Fruit fly (Drosophila melanogaster) Kc167 (cell line): ENCODE measurements around the gene CheB38c.

Source experiments
- Myc ChIP-seq: fragments of >200 bp; optimal IDR thresholded peaks from 2 replicates; lab custom pipeline; 2017; ENCODE audit warnings: missing external identifiers
- Sin3A ChIP-seq: fragments of >200 bp; optimal IDR thresholded peaks from 2 replicates; lab custom pipeline; 2018; ENCODE audit warnings: missing external identifiers
- h ChIP-seq: fragments of >200 bp; optimal IDR thresholded peaks from 3 replicates; lab custom pipeline; 2018; ENCODE audit warnings: missing external identifiers
- insv ChIP-seq: fragments of >200 bp; optimal IDR thresholded peaks from 3 replicates; lab custom pipeline; 2018; ENCODE audit warnings: missing external identifiers
- psq ChIP-seq: fragments of >200 bp; optimal IDR thresholded peaks from 2 replicates; lab custom pipeline; 2017; ENCODE audit warnings: missing external identifiers
- ttk ChIP-seq: sonication (Bioruptor generic); optimal IDR thresholded peaks from 2 replicates; lab custom pipeline; 2017; ENCODE audit warnings: missing external identifiers

CheB38c gene

dm6 chr2L:20840462-20841038 is 19.9 kb upstream of the CheB38c start, which contains the start of gene CG31676:
TSS of gene CG31676 (plus strand) at chr2L:20840750.
- no peak for TF ChIP-seq h (lab: Kevin White, UChicago)

DNA sequence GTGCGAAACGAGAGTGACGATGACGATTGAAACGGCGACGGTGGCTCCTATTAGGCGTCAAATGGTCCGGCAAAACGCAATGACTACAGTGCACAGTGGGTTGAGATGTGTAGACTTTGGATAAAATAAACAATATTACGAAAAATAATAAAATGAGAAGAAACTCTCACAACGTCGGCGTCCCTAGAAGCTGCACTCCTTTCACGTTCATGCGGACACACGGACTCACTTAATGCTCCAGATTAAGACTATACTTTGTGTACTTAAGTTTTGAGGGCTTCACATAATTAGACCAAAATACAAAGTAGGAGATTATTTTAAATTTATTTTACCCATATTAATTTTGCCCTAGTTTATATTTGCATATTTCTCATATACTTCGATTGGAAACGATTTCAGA is 19.3 kb upstream of the CheB38c start:
- TF ChIP-seq h (lab: Kevin White, UChicago) (no peak), insv (lab: Kevin White, UChicago) (no peak), psq (no peak), ttk (lab: Kevin White, UChicago) (no peak), Myc (no peak), Sin3A (no peak)

dm6 chr2L:20837885-20838284 is 17.2 kb upstream of the CheB38c start, which contains the start of gene Spn38F:
TSS of gene Spn38F (minus strand) at chr2L:20837985.
- no peak for TF ChIP-seq insv (lab: Kevin White, UChicago)
- TF ChIP-seq Sin3A: no peak
- TF ChIP-seq h (lab: Kevin White, UChicago): no peak
- TF ChIP-seq ttk (lab: Kevin White, UChicago): no peak
- TF ChIP-seq Myc: no peak
- TF ChIP-seq psq: no peak

- no peak for TF ChIP-seq ttk (lab: Kevin White, UChicago)
- TF ChIP-seq Myc: no peak
- TF ChIP-seq insv (lab: Kevin White, UChicago): no peak
- TF ChIP-seq psq: no peak
- no peak for TF ChIP-seq Sin3A
- TF ChIP-seq h (lab: Kevin White, UChicago): no peak
Measured at dm6 chr2L:20835501-20835900, 14.8 kb upstream of the CheB38c start, which contains the start of gene Oseg5. TSS of gene Oseg5 (minus strand) at chr2L:20835840.

DNA sequence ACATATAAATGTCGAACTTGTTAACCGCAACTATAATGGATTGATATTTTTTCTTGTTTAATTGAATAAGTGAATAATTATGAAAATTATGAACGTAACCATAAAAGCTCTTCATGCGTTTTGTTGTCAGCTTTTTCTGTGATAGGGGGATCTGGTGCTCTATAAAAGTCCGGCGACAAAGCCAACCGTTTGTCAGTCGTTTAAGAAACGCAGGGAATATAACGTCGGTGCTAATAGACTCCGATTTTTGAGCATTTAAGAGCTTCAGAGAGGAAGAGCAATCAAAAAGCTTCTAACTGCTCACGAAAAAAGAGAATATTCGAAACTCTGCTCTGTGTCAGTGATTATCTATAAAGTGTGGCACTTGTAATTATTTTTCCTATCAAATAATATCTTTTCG is 10.4 kb upstream of the CheB38c start, which contains the start of gene CG31674:
CG31674 (plus strand) TSS at position 203 of the 400 bp plus-strand sequence.
- TF ChIP-seq Myc (no peak), Sin3A (no peak), ttk (lab: Kevin White, UChicago) (no peak), h (lab: Kevin White, UChicago) (no peak), insv (lab: Kevin White, UChicago) (no peak)

DNA sequence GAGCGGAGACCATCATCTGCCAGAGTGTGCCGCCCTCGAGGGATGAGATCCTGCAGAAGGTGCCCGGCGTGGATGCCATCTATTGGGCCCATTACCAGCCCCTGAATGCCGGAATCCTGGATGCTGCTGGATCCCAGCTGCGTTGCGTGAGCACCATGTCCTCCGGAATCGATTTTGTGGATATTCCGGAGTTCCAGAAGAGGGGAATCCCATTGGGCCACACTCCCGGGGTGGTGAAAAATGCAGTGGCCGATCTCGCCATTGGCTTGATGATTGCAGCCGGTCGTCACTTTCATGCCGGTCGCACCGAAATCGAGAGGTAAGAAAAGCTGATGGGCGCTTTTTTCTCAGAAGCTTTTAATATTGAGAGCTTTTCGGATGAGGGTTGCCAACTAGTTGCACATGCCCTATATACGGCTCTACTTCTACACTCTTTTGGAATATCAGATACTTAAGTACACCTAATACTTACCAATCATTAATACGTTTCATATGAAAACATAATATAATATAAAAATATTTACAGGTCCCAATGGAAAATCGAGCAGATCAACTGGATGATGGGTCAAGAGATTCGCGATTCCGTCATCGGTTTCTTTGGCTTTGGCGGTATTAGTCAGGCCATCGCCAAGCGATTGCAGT is 9.2 kb upstream of the CheB38c start:
- no peak for TF ChIP-seq psq
- TF ChIP-seq Myc: no peak
- TF ChIP-seq insv (lab: Kevin White, UChicago): no peak
- TF ChIP-seq ttk (lab: Kevin White, UChicago): no peak

- TF ChIP-seq h (lab: Kevin White, UChicago) (no peak), ttk (lab: Kevin White, UChicago) (no peak), psq (no peak), Sin3A (no peak), insv (lab: Kevin White, UChicago) (no peak), Myc (no peak)
Measured at dm6 chr2L:20829309-20829708, 8.6 kb upstream of the CheB38c start, which contains the start of gene CG31673. TSS of gene CG31673 (plus strand) at chr2L:20829609.

- no peak for TF ChIP-seq insv (lab: Kevin White, UChicago)
- no peak for TF ChIP-seq psq
- TF ChIP-seq Myc: no peak
- TF ChIP-seq ttk (lab: Kevin White, UChicago): no peak
- TF ChIP-seq Sin3A: no peak
- TF ChIP-seq h (lab: Kevin White, UChicago): no peak
Measured at dm6 chr2L:20828701-20829100, 8.0 kb upstream of the CheB38c start.

dm6 chr2L:20827045-20827444 is 6.4 kb upstream of the CheB38c start:
- no peak for TF ChIP-seq h (lab: Kevin White, UChicago)
- TF ChIP-seq ttk (lab: Kevin White, UChicago): no peak
- TF ChIP-seq insv (lab: Kevin White, UChicago): no peak
- no peak for TF ChIP-seq Myc
- TF ChIP-seq psq: no peak
- no peak for TF ChIP-seq Sin3A

dm6 chr2L:20826226-20826625 is 5.6 kb upstream of the CheB38c start:
- no peak for TF ChIP-seq psq
- TF ChIP-seq Sin3A: no peak
- no peak for TF ChIP-seq Myc
- TF ChIP-seq insv (lab: Kevin White, UChicago): no peak
- TF ChIP-seq ttk (lab: Kevin White, UChicago): no peak
- TF ChIP-seq h (lab: Kevin White, UChicago): no peak

DNA sequence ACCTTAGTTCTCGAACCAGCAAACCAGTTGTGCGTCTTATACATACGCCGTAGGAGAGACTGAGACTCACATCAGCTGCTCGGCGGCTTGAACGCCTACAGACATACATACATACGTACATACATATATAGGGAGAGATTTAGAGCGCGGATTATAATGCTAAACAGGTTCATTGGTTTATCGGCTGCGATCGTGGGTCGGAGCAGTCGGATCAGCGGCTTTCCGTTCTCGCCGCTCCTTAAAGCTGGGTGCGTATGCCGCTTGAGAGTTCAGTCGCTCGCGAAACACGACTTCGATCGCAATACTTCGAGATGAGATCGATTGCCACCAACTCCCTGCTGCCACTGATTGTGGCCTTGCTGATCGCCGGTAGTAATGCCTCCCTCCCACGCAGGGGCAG is 4.6 kb upstream of the CheB38c start:
- TF ChIP-seq insv (lab: Kevin White, UChicago) (no peak), h (lab: Kevin White, UChicago) (no peak), Myc (no peak), ttk (lab: Kevin White, UChicago) (no peak), psq (no peak), Sin3A (no peak)

DNA sequence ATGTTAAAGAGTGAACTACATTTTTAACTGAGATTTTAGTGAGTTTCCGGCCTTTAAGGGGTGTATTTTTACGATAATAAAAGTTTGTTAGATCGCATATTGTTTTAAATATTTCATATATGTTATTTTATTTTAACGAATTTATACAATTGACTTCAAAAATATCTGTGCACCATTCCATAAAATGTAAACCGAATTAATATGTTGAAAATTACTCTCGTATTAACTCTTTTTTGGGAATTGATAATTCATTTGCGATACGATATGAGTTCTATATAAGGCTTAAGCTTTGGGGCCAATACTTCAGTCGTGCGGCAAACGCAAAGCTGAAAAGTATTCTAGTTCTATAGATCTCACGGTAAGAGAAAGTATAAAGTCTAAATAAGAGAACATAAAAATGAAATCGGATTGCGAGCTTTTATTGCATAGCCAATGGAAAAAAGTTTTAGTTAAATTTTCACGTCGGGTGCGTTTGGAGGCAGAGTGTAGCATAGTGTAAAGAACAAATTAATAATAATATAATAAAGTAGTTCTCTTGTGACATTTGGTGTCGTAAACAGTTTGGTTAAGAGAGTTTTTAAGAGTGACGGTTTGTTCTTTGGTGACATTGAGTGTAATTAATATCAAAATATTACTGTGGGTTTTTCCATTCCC is 3.6 kb upstream of the CheB38c start:
- TF ChIP-seq insv (lab: Kevin White, UChicago) (no peak), Sin3A (no peak), psq (no peak), h (lab: Kevin White, UChicago) (no peak), Myc (no peak), ttk (lab: Kevin White, UChicago) (no peak)
